Fruit fly (Drosophila melanogaster) whole organism, embryonic: ENCODE results near the gene WASp.

Experiments
- ATbp ChIP-seq: fragments of 200-800 bp; sonication (Bioruptor generic); optimal IDR thresholded peaks from 2 replicates; lab custom pipeline; 2017; ENCODE audit warnings: missing biosample characterization, mild to moderate bottlenecking, missing genetic modification characterization, missing genetic modification reagents
- C15 ChIP-seq: fragments of 200-800 bp; sonication (Bioruptor generic); IDR thresholded peaks from 3 replicates; pipeline ENCODE4 v1.3.6; 2022; ENCODE audit warnings: missing biosample characterization, missing genetic modification characterization
- CG10654 ChIP-seq: fragments of 200-800 bp; sonication (Bioruptor generic); optimal IDR thresholded peaks from 2 replicates; lab custom pipeline; 2016; ENCODE audit warnings: missing biosample characterization, missing genetic modification characterization
- CG10959 ChIP-seq: fragments of 200-800 bp; sonication (Bioruptor generic); IDR thresholded peaks from 2 replicates; pipeline ENCODE4 v1.3.6; 2022; ENCODE audit warnings: missing biosample characterization, missing genetic modification characterization
- CG10979 ChIP-seq: fragments of 200-800 bp; sonication (Bioruptor generic); optimal IDR thresholded peaks from 2 replicates; lab custom pipeline; 2018; ENCODE audit warnings: missing biosample characterization, mild to moderate bottlenecking, missing genetic modification characterization, moderate library complexity
- CG11456 ChIP-seq: fragments of 200-800 bp; sonication (Bioruptor generic); IDR thresholded peaks from 3 replicates; pipeline ENCODE4 v1.3.6; 2022; ENCODE audit warnings: missing biosample characterization, missing genetic modification characterization
- CG12219 ChIP-seq: fragments of 200-800 bp; sonication (Bioruptor generic); optimal IDR thresholded peaks from 3 replicates; lab custom pipeline; 2018; ENCODE audit warnings: missing biosample characterization, mild to moderate bottlenecking, missing genetic modification characterization
- CG13624 ChIP-seq: fragments of 200-800 bp; sonication (Bioruptor generic); optimal IDR thresholded peaks from 2 replicates; lab custom pipeline; 2016; ENCODE audit warnings: missing biosample characterization, missing genetic modification characterization
- CG14014 ChIP-seq: fragments of 200-800 bp; sonication (Bioruptor generic); IDR thresholded peaks from 2 replicates; pipeline ENCODE4 v1.3.6; 2022; ENCODE audit warnings: missing biosample characterization, missing genetic modification characterization
- CG14050 ChIP-seq: fragments of 200-800 bp; sonication (Bioruptor generic); IDR thresholded peaks from 3 replicates; pipeline ENCODE4 v1.3.6; 2022; ENCODE audit warnings: missing biosample characterization, missing genetic modification characterization
- CG15514 ChIP-seq: fragments of 200-800 bp; sonication (Bioruptor generic); optimal IDR thresholded peaks from 3 replicates; lab custom pipeline; 2017; ENCODE audit warnings: missing biosample characterization, missing genetic modification characterization, mild to moderate bottlenecking, moderate library complexity, missing genetic modification reagents
- CG18764 ChIP-seq: fragments of 200-800 bp; sonication (Bioruptor generic); optimal IDR thresholded peaks from 3 replicates; lab custom pipeline; 2016; ENCODE audit warnings: missing biosample characterization, missing genetic modification characterization
- CG2875 ChIP-seq: fragments of 200-800 bp; sonication (Bioruptor generic); optimal IDR thresholded peaks from 2 replicates; lab custom pipeline; 2017; ENCODE audit warnings: missing biosample characterization, mild to moderate bottlenecking, missing genetic modification characterization, missing genetic modification reagents
- CG30403 ChIP-seq: fragments of 200-800 bp; sonication (Bioruptor generic); optimal IDR thresholded peaks from 3 replicates; lab custom pipeline; 2016; ENCODE audit warnings: missing biosample characterization, missing genetic modification characterization
- CG30431 ChIP-seq: fragments of 200-800 bp; sonication (Bioruptor generic); optimal IDR thresholded peaks from 2 replicates; lab custom pipeline; 2017; ENCODE audit warnings: missing biosample characterization, missing genetic modification characterization
- CG34376 ChIP-seq: fragments of 200-800 bp; sonication (Bioruptor generic); optimal IDR thresholded peaks from 2 replicates; lab custom pipeline; 2018; ENCODE audit warnings: missing biosample characterization, mild to moderate bottlenecking, missing genetic modification characterization
- CG4360 ChIP-seq: fragments of 200-800 bp; sonication (Bioruptor generic); IDR thresholded peaks from 2 replicates; pipeline ENCODE4 v1.3.6; 2022; ENCODE audit warnings: missing biosample characterization, missing genetic modification characterization
- CG7271 ChIP-seq: fragments of 200-800 bp; sonication (Bioruptor generic); optimal IDR thresholded peaks from 2 replicates; lab custom pipeline; 2018; ENCODE audit warnings: missing biosample characterization, mild to moderate bottlenecking, missing genetic modification characterization, moderate library complexity
- CG7928 ChIP-seq: fragments of 200-800 bp; sonication (Bioruptor generic); optimal IDR thresholded peaks from 2 replicates; lab custom pipeline; 2017; ENCODE audit warnings: missing biosample characterization, mild to moderate bottlenecking, missing genetic modification characterization
- CG9817 ChIP-seq: fragments of 200-800 bp; sonication (Bioruptor generic); optimal IDR thresholded peaks from 2 replicates; lab custom pipeline; 2018; ENCODE audit warnings: missing biosample characterization, mild to moderate bottlenecking, missing genetic modification characterization, moderate library complexity
- CG9932 ChIP-seq: fragments of 200-800 bp; sonication (Bioruptor generic); IDR thresholded peaks from 2 replicates; pipeline ENCODE4 v1.3.6; 2022; ENCODE audit warnings: missing biosample characterization, missing genetic modification characterization
- D19B ChIP-seq: fragments of 200-800 bp; sonication (Bioruptor generic); optimal IDR thresholded peaks from 2 replicates; lab custom pipeline; 2017; ENCODE audit warnings: missing biosample characterization, mild to moderate bottlenecking, missing genetic modification characterization
- Dp ChIP-seq: fragments of 200-800 bp; sonication (Bioruptor generic); optimal IDR thresholded peaks from 2 replicates; lab custom pipeline; 2018; ENCODE audit warnings: missing biosample characterization, mild to moderate bottlenecking, missing genetic modification characterization, moderate library complexity
- Hmr ChIP-seq: fragments of 200-800 bp; sonication (Bioruptor generic); optimal IDR thresholded peaks from 3 replicates; lab custom pipeline; 2017; ENCODE audit warnings: mild to moderate bottlenecking, missing biosample characterization, missing genetic modification reagents, missing genetic modification characterization
- Lpt ChIP-seq: fragments of >200 bp; optimal IDR thresholded peaks from 2 replicates; lab custom pipeline; 2018; ENCODE audit warnings: missing biosample characterization, missing genetic modification characterization
- NfI ChIP-seq: fragments of 200-800 bp; sonication (Bioruptor generic); optimal IDR thresholded peaks from 3 replicates; lab custom pipeline; 2018; ENCODE audit warnings: missing biosample characterization, mild to moderate bottlenecking, missing genetic modification characterization, moderate library complexity
- Optix ChIP-seq: fragments of 200-800 bp; sonication (Bioruptor generic); IDR thresholded peaks from 3 replicates; pipeline ENCODE4 v1.3.6; 2022; ENCODE audit warnings: missing biosample characterization, missing genetic modification characterization
- PHDP ChIP-seq: fragments of 200-800 bp; sonication (Bioruptor generic); optimal IDR thresholded peaks from 3 replicates; lab custom pipeline; 2018; ENCODE audit warnings: missing biosample characterization, mild to moderate bottlenecking, missing genetic modification characterization, moderate library complexity
- Sin3A ChIP-seq: fragments of >200 bp; optimal IDR thresholded peaks from 2 replicates; lab custom pipeline; 2018
- Vsx1 ChIP-seq: fragments of 200-800 bp; sonication (Bioruptor generic); optimal IDR thresholded peaks from 2 replicates; lab custom pipeline; 2017; ENCODE audit warnings: missing biosample characterization, mild to moderate bottlenecking, missing genetic modification characterization, missing genetic modification reagents
- ap ChIP-seq: fragments of 200-800 bp; sonication (Bioruptor generic); IDR thresholded peaks from 2 replicates; pipeline ENCODE4 v1.3.6; 2022; ENCODE audit warnings: missing biosample characterization, missing genetic modification characterization
- bigmax ChIP-seq: fragments of 200-800 bp; sonication (Bioruptor generic); optimal IDR thresholded peaks from 2 replicates; lab custom pipeline; 2018; ENCODE audit warnings: missing biosample characterization, mild to moderate bottlenecking, missing genetic modification characterization
- chn ChIP-seq: fragments of 200-800 bp; sonication (Bioruptor generic); optimal IDR thresholded peaks from 2 replicates; lab custom pipeline; 2016; ENCODE audit warnings: missing biosample characterization, missing genetic modification characterization
- emc ChIP-seq: fragments of 200-800 bp; sonication (Bioruptor generic); optimal IDR thresholded peaks from 2 replicates; lab custom pipeline; 2016; ENCODE audit warnings: missing biosample characterization, missing genetic modification characterization
- en ChIP-seq: fragments of 200-800 bp; sonication (Bioruptor generic); optimal IDR thresholded peaks from 2 replicates; lab custom pipeline; 2016; ENCODE audit warnings: missing biosample characterization, missing genetic modification characterization
- fd96Cb ChIP-seq: fragments of 200-800 bp; sonication (Bioruptor generic); optimal IDR thresholded peaks from 2 replicates; lab custom pipeline; 2018; ENCODE audit warnings: missing biosample characterization, mild to moderate bottlenecking, missing genetic modification characterization, moderate library complexity
- fru ChIP-seq: fragments of >200 bp; optimal IDR thresholded peaks from 2 replicates; lab custom pipeline; 2017
- gem ChIP-seq: fragments of 200-800 bp; sonication (Bioruptor generic); optimal IDR thresholded peaks from 2 replicates; lab custom pipeline; 2019; ENCODE audit warnings: missing biosample characterization, mild to moderate bottlenecking, missing genetic modification characterization, moderate library complexity
- gsb ChIP-seq: fragments of 200-800 bp; sonication (Bioruptor generic); IDR thresholded peaks from 2 replicates; pipeline ENCODE4 v1.3.6; 2022; ENCODE audit warnings: missing biosample characterization, missing genetic modification characterization
- kay ChIP-seq: fragments of 200-800 bp; sonication (Bioruptor generic); optimal IDR thresholded peaks from 2 replicates; lab custom pipeline; 2016; ENCODE audit warnings: missing biosample characterization, missing genetic modification characterization
- ken ChIP-seq: fragments of 200-800 bp; sonication (Bioruptor generic); IDR thresholded peaks from 3 replicates; pipeline ENCODE4 v1.3.6; 2022; ENCODE audit warnings: missing biosample characterization, missing genetic modification characterization
- mirr ChIP-seq: fragments of 200-800 bp; sonication (Bioruptor generic); optimal IDR thresholded peaks from 3 replicates; lab custom pipeline; 2018; ENCODE audit warnings: missing biosample characterization, mild to moderate bottlenecking, missing genetic modification characterization
- mld ChIP-seq: fragments of 200-800 bp; sonication (Bioruptor generic); IDR thresholded peaks from 3 replicates; pipeline ENCODE4 v1.3.6; 2022; ENCODE audit warnings: missing biosample characterization, missing genetic modification characterization; ENCODE audit not compliant: partially characterized antibody
- pnt ChIP-seq: fragments of 200-800 bp; sonication (Bioruptor generic); optimal IDR thresholded peaks from 3 replicates; lab custom pipeline; 2016; ENCODE audit warnings: missing biosample characterization, missing genetic modification characterization
- sim ChIP-seq: fragments of 200-800 bp; sonication (Bioruptor generic); IDR thresholded peaks from 2 replicates; pipeline ENCODE4 v1.3.6; 2022; ENCODE audit warnings: missing biosample characterization, missing genetic modification characterization
- slbo ChIP-seq: fragments of 200-800 bp; sonication (Bioruptor generic); IDR thresholded peaks from 2 replicates; pipeline ENCODE4 v1.3.6; 2022; ENCODE audit warnings: missing biosample characterization, missing genetic modification characterization
- stc ChIP-seq: fragments of 200-800 bp; sonication (Bioruptor generic); IDR thresholded peaks from 2 replicates; pipeline ENCODE4 v1.3.6; 2022; ENCODE audit warnings: missing biosample characterization, missing genetic modification characterization
- toy ChIP-seq: fragments of 200-800 bp; sonication (Bioruptor generic); IDR thresholded peaks from 2 replicates; pipeline ENCODE4 v1.3.6; 2022; ENCODE audit warnings: missing biosample characterization, missing genetic modification characterization
- wdn ChIP-seq: fragments of 200-800 bp; sonication (Bioruptor generic); IDR thresholded peaks from 2 replicates; pipeline ENCODE4 v1.3.6; 2022; ENCODE audit warnings: missing biosample characterization, missing genetic modification characterization
- zen2 ChIP-seq: fragments of 200-800 bp; sonication (Bioruptor generic); IDR thresholded peaks from 3 replicates; pipeline ENCODE4 v1.3.6; 2022; ENCODE audit warnings: missing biosample characterization, missing genetic modification characterization; ENCODE audit not compliant: partially characterized antibody

Gene WASp

DNA sequence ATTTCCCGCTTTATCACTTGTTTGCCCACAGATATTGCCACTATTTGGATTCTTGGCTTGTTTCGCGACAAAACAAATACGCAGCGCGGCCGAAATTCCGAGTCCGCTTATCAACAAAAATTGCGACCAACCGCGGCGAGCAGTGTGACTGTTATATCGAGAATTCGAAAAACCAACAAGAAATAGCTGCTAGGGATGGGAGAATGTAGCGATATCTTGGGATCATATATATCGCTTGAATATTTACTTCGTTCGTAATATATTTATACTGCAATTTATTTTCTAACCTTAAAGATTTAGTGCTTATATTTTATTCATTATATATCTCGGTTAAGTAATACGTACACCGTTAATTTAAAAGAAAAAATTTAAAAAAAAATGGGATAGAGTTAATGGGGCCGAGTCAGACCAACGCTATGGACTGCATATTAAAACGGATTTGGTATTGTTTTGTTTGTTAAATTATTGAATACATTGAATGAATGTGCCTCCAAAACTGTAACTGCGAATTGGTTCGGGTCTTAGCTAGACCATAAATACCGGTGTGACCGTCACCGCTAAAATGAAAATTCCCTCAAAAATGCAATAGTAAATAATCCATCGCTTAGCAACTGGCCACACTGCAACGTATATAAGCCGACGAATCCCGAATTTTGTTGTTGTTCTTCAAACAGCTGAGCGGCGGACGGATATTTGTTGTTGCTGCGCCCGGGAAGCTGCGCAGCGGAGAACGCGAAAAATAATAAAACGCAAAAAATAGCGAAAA, 13.0 kb upstream of the WASp start, which contains the start of the genes Apc and spg (continued):
- TF ChIP-seq mirr (GFP tag; lab: Kevin White, UChicago) (peak; percentile 59), toy (GFP tag; lab: Robert Waterston, UW) (no peak), en (GFP tag; lab: Kevin White, UChicago) (peak; percentile 22), slbo (GFP tag; lab: Robert Waterston, UW) (peak; percentile 47), CG7271 (tag; lab: Kevin White, UChicago) (no peak), Lpt (GFP tag; lab: Kevin White, UChicago) (no peak), CG9817 (tag; lab: Kevin White, UChicago) (peak; percentile 2), wdn (GFP tag; lab: Robert Waterston, UW) (0 out of 2 replicates have a peak, but pooled peaks have one; percentile 8), CG34376 (GFP tag; lab: Kevin White, UChicago) (peak; percentile 45), Hmr (GFP tag; lab: Kevin White, UChicago) (peak; percentile 63), mld (GFP tag; lab: Robert Waterston, UW) (0 out of 3 replicates have a peak, but pooled peaks have one; percentile 19), CG2875 (GFP tag; lab: Kevin White, UChicago) (peak; percentile 48), CG7928 (GFP tag; lab: Kevin White, UChicago) (no peak), pnt (GFP tag; lab: Kevin White, UChicago) (no peak), CG11456 (no peak), fd96Cb (peak; percentile 2), CG14014 (GFP tag; lab: Robert Waterston, UW) (peak; percentile 49; the same call in 1 of the 2 replicates), CG4360 (GFP tag; lab: Robert Waterston, UW) (peak; percentile 95), gem (tag; lab: Kevin White, UChicago) (peak; percentile 50), Optix (GFP tag; lab: Robert Waterston, UW) (peak; percentile 38; the same call in 1 of the 3 replicates), CG15514 (GFP tag; lab: Kevin White, UChicago) (peak; percentile 64), Vsx1 (GFP tag; lab: Kevin White, UChicago) (peak; percentile 45), chn (no peak), CG30431 (GFP tag; lab: Kevin White, UChicago) (no peak), fru (lab: Kevin White, UChicago) (no peak), ken (GFP tag; lab: Robert Waterston, UW) (peak; percentile 26; the same call in 1 of the 3 replicates), PHDP (peak; percentile 53), CG9932 (GFP tag; lab: Robert Waterston, UW) (peak; percentile 52), Dp (peak; percentile 32), gsb (0 out of 2 replicates have a peak, but pooled peaks have one; percentile 18), D19B (GFP tag; lab: Kevin White, UChicago) (no peak), sim (GFP tag; lab: Robert Waterston, UW) (no peak), Sin3A (lab: Kevin White, UChicago) (peak; percentile 58), emc (GFP tag; lab: Kevin White, UChicago) (no peak), CG30403 (GFP tag; lab: Kevin White, UChicago) (peak; percentile 28), NfI (no peak), ap (GFP tag; lab: Robert Waterston, UW) (no peak), bigmax (peak; percentile 51), CG13624 (GFP tag; lab: Kevin White, UChicago) (peak; percentile 53), ATbp (GFP tag; lab: Kevin White, UChicago) (peak; percentile 72), CG12219 (GFP tag; lab: Kevin White, UChicago) (peak; percentile 63), CG18764 (no peak), CG10959 (GFP tag; lab: Robert Waterston, UW) (peak; percentile 45; the same call in 1 of the 2 replicates), kay (GFP tag; lab: Kevin White, UChicago) (no peak), stc (peak; percentile 55; the same call in 1 of the 2 replicates), C15 (GFP tag; lab: Robert Waterston, UW) (no peak; the same call in 2 of the 3 replicates), CG10979 (peak; percentile 14), CG14050 (GFP tag; lab: Robert Waterston, UW) (peak; percentile 44; the same call in 2 of the 3 replicates), CG10654 (GFP tag; lab: Kevin White, UChicago) (no peak), zen2 (GFP tag; lab: Robert Waterston, UW) (no peak; the same call in 2 of the 3 replicates)
